Fruit fly (Drosophila melanogaster): Measurements from ENCODE around the gene Archease.

- TF ChIP-seq Eip93F (GFP tag; optimal IDR thresholded peaks at IDR 0.05) (no peak), CG34406 (GFP tag; optimal IDR thresholded peaks at IDR 0.05) (no peak), vri (GFP tag; optimal IDR thresholded peaks at IDR 0.05) (no peak), OdsH (GFP tag; optimal IDR thresholded peaks at IDR 0.05) (no peak)
These were observed 51.1 kb downstream of the Archease start for dm6 chr3R:21611629-21612180.
